Fruit fly (Drosophila melanogaster) whole organism, embryonic: ENCODE data around the gene STUB1.

Experiments
- Asciz ChIP-seq: fragments of 200-800 bp; sonication (Bioruptor generic); optimal IDR thresholded peaks from 2 replicates; lab custom pipeline; 2017; ENCODE audit warnings: missing biosample characterization, mild to moderate bottlenecking, missing genetic modification characterization, missing genetic modification reagents
- Awh ChIP-seq: fragments of 200-800 bp; sonication (Bioruptor generic); IDR thresholded peaks from 2 replicates; pipeline ENCODE4, ENCODE4 v1.3.6; 2022; ENCODE audit warnings: missing biosample characterization, missing genetic modification characterization
- CG10979 ChIP-seq: fragments of 200-800 bp; sonication (Bioruptor generic); optimal IDR thresholded peaks from 2 replicates; lab custom pipeline; 2018; ENCODE audit warnings: missing biosample characterization, mild to moderate bottlenecking, missing genetic modification characterization, moderate library complexity
- CG11560 ChIP-seq: fragments of 200-800 bp; sonication (Bioruptor generic); IDR thresholded peaks from 3 replicates; pipeline ENCODE4 v1.3.6; 2022; ENCODE audit warnings: missing biosample characterization, missing genetic modification characterization
- CG12104 ChIP-seq: fragments of 200-800 bp; sonication (Bioruptor generic); optimal IDR thresholded peaks from 3 replicates; lab custom pipeline; 2016; ENCODE audit warnings: missing biosample characterization, missing genetic modification characterization
- CG1233 ChIP-seq: fragments of 200-800 bp; sonication (Bioruptor generic); optimal IDR thresholded peaks from 4 replicates; lab custom pipeline; 2018; ENCODE audit warnings: missing biosample characterization, mild to moderate bottlenecking, missing genetic modification characterization
- CG12391 ChIP-seq: fragments of 200-800 bp; sonication (Bioruptor generic); optimal IDR thresholded peaks from 3 replicates; lab custom pipeline; 2018; ENCODE audit warnings: missing biosample characterization, mild to moderate bottlenecking, missing genetic modification characterization, moderate library complexity
- CG13624 ChIP-seq: fragments of 200-800 bp; sonication (Bioruptor generic); optimal IDR thresholded peaks from 2 replicates; lab custom pipeline; 2016; ENCODE audit warnings: missing biosample characterization, missing genetic modification characterization
- CG13894 ChIP-seq: fragments of 200-800 bp; sonication (Bioruptor generic); optimal IDR thresholded peaks from 3 replicates; lab custom pipeline; 2018; ENCODE audit warnings: missing biosample characterization, mild to moderate bottlenecking, missing genetic modification characterization, moderate library complexity
- CG16815 ChIP-seq: fragments of 200-800 bp; sonication (Bioruptor generic); optimal IDR thresholded peaks from 3 replicates; lab custom pipeline; 2017; ENCODE audit warnings: missing biosample characterization, mild to moderate bottlenecking, missing genetic modification characterization
- CG17829 ChIP-seq: fragments of 200-800 bp; optimal IDR thresholded peaks from 2 replicates; lab custom pipeline; 2019; ENCODE audit warnings: missing biosample characterization, mild to moderate bottlenecking, missing genetic modification characterization, moderate library complexity
- CG18764 ChIP-seq: fragments of 200-800 bp; sonication (Bioruptor generic); optimal IDR thresholded peaks from 3 replicates; lab custom pipeline; 2016; ENCODE audit warnings: missing biosample characterization, missing genetic modification characterization
- CG2120 ChIP-seq: fragments of 200-800 bp; sonication (Bioruptor generic); optimal IDR thresholded peaks from 3 replicates; lab custom pipeline; 2016; ENCODE audit warnings: missing biosample characterization, missing genetic modification characterization
- CG4730 ChIP-seq: fragments of 200-800 bp; sonication (Bioruptor generic); IDR thresholded peaks from 2 replicates; pipeline ENCODE4 v1.3.6; 2022; ENCODE audit warnings: missing biosample characterization, missing genetic modification characterization
- CG8089 ChIP-seq: fragments of 200-800 bp; sonication (Bioruptor generic); optimal IDR thresholded peaks from 3 replicates; lab custom pipeline; 2016; ENCODE audit warnings: missing biosample characterization, missing genetic modification characterization
- CG8290 ChIP-seq, 3 experiments: fragments of 200-800 bp; sonication (Bioruptor generic); optimal IDR thresholded peaks; 2 replicates each; lab custom pipeline; 2016 to 2019; ENCODE audit warnings: missing biosample characterization in 3 of 3, missing genetic modification characterization in 3 of 3, mild to moderate bottlenecking in 2 of 3, moderate library complexity in 1 of 3
- Camta ChIP-seq: fragments of 200-800 bp; sonication (Bioruptor generic); optimal IDR thresholded peaks from 2 replicates; lab custom pipeline; 2016; ENCODE audit warnings: missing biosample characterization, missing genetic modification characterization
- Dad ChIP-seq: fragments of 200-800 bp; sonication (Bioruptor generic); optimal IDR thresholded peaks from 3 replicates; lab custom pipeline; 2016; ENCODE audit warnings: missing biosample characterization, missing genetic modification characterization
- ERR ChIP-seq: fragments of 200-800 bp; sonication (Bioruptor generic); optimal IDR thresholded peaks from 2 replicates; lab custom pipeline; 2016; ENCODE audit warnings: missing biosample characterization, missing genetic modification characterization
- Hand ChIP-seq: fragments of 200-800 bp; sonication (Bioruptor generic); optimal IDR thresholded peaks from 2 replicates; lab custom pipeline; 2017; ENCODE audit warnings: mild to moderate bottlenecking, missing biosample characterization, missing genetic modification reagents, missing genetic modification characterization
- Hr78 ChIP-seq, 2 experiments: fragments of 200-800 bp in 1 of 2; fragments of >200 bp in 1 of 2; sonication (Bioruptor generic) in 1 of 2; optimal IDR thresholded peaks; 2 replicates each; lab custom pipeline; 2017 to 2019; ENCODE audit warnings: missing biosample characterization in 2 of 2, missing genetic modification characterization in 2 of 2, mild to moderate bottlenecking in 1 of 2, moderate library complexity in 1 of 2
- Mes4 ChIP-seq: fragments of 200-800 bp; sonication (Bioruptor generic); optimal IDR thresholded peaks from 2 replicates; lab custom pipeline; 2016; ENCODE audit warnings: missing biosample characterization, missing genetic modification characterization
- Nf-YA ChIP-seq: fragments of 200-800 bp; sonication (Bioruptor generic); IDR thresholded peaks from 2 replicates; pipeline ENCODE4 v1.3.6; 2022; ENCODE audit warnings: missing biosample characterization, missing genetic modification characterization
- Oli ChIP-seq: fragments of 200-800 bp; sonication (Bioruptor generic); optimal IDR thresholded peaks from 2 replicates; lab custom pipeline; 2018; ENCODE audit warnings: missing biosample characterization, mild to moderate bottlenecking, missing genetic modification characterization, moderate library complexity
- Ravus ChIP-seq: fragments of 200-800 bp; sonication (Bioruptor generic); IDR thresholded peaks from 2 replicates; pipeline ENCODE4 v1.3.6; 2022; ENCODE audit warnings: missing biosample characterization, missing genetic modification characterization
- Rx ChIP-seq: fragments of 200-800 bp; sonication (Bioruptor generic); IDR thresholded peaks from 2 replicates; pipeline ENCODE4 v1.3.6; 2022; ENCODE audit warnings: missing biosample characterization, missing genetic modification characterization
- Side ChIP-seq: fragments of 200-800 bp; sonication (Bioruptor generic); optimal IDR thresholded peaks from 2 replicates; lab custom pipeline; 2016; ENCODE audit warnings: missing biosample characterization, missing genetic modification characterization
- ap ChIP-seq: fragments of 200-800 bp; sonication (Bioruptor generic); IDR thresholded peaks from 2 replicates; pipeline ENCODE4 v1.3.6; 2022; ENCODE audit warnings: missing biosample characterization, missing genetic modification characterization
- bbx ChIP-seq: fragments of 200-800 bp; sonication (Bioruptor generic); IDR thresholded peaks from 2 replicates; pipeline ENCODE4 v1.3.6; 2022; ENCODE audit warnings: missing biosample characterization, missing genetic modification characterization; ENCODE audit not compliant: partially characterized antibody
- br ChIP-seq: fragments of >200 bp; optimal IDR thresholded peaks from 2 replicates; lab custom pipeline; 2017
- cato ChIP-seq: fragments of 200-800 bp; sonication (Bioruptor generic); optimal IDR thresholded peaks from 2 replicates; lab custom pipeline; 2016; ENCODE audit warnings: missing biosample characterization, missing genetic modification characterization, borderline replicate concordance
- croc ChIP-seq: fragments of 200-800 bp; sonication (Bioruptor generic); conservative IDR thresholded peaks from 3 replicates; pipeline ENCODE4 v1.3.6; 2022; ENCODE audit warnings: missing biosample characterization, missing genetic modification characterization
- en ChIP-seq: fragments of 200-800 bp; sonication (Bioruptor generic); optimal IDR thresholded peaks from 2 replicates; lab custom pipeline; 2016; ENCODE audit warnings: missing biosample characterization, missing genetic modification characterization
- esg ChIP-seq: fragments of 200-800 bp; sonication (Bioruptor generic); conservative IDR thresholded peaks from 2 replicates; pipeline ENCODE4 v1.3.6; 2022; ENCODE audit warnings: missing biosample characterization, missing genetic modification characterization
- exex ChIP-seq: fragments of 200-800 bp; sonication (Bioruptor generic); optimal IDR thresholded peaks from 4 replicates; lab custom pipeline; 2018; ENCODE audit warnings: missing biosample characterization, mild to moderate bottlenecking, missing genetic modification characterization, moderate library complexity
- gsb-n ChIP-seq: fragments of 200-800 bp; sonication (Bioruptor generic); optimal IDR thresholded peaks from 3 replicates; lab custom pipeline; 2018; ENCODE audit warnings: missing biosample characterization, mild to moderate bottlenecking, missing genetic modification characterization
- ham ChIP-seq: fragments of 200-800 bp; sonication (Bioruptor generic); IDR thresholded peaks from 2 replicates; pipeline ENCODE4 v1.3.6; 2022; ENCODE audit warnings: missing biosample characterization, missing genetic modification characterization
- hth ChIP-seq: fragments of >200 bp; optimal IDR thresholded peaks from 2 replicates; lab custom pipeline; 2017; ENCODE audit warnings: inconsistent platforms
- nerfin-1 ChIP-seq: fragments of 200-800 bp; sonication (Bioruptor generic); optimal IDR thresholded peaks from 3 replicates; lab custom pipeline; 2019; ENCODE audit warnings: missing biosample characterization, mild to moderate bottlenecking, missing genetic modification characterization, moderate library complexity
- oc ChIP-seq: fragments of 200-800 bp; sonication (Bioruptor generic); optimal IDR thresholded peaks from 2 replicates; lab custom pipeline; 2018; ENCODE audit warnings: missing biosample characterization, mild to moderate bottlenecking, missing genetic modification characterization, moderate library complexity
- pan ChIP-seq, 4 experiments: fragments of >200 bp in 3 of 4; fragments of 200-800 bp in 1 of 4; sonication (Bioruptor generic) in 1 of 4; optimal IDR thresholded peaks in 3 of 4; IDR thresholded peaks in 1 of 4; 2 replicates each; pipeline versions ENCODE4 v1.3.6 to Lab custom; 2017 to 2022; ENCODE audit warnings: missing biosample characterization in 2 of 4, missing genetic modification characterization in 2 of 4, mixed read lengths in 1 of 4
- prd ChIP-seq, 3 experiments: fragments of >200 bp in 2 of 3; fragments of 200-800 bp in 1 of 3; sonication (Bioruptor generic) in 1 of 3; optimal IDR thresholded peaks in 2 of 3; IDR thresholded peaks in 1 of 3; 2 replicates in 2 of 3; 3 replicates in 1 of 3; pipeline versions ENCODE4 v1.3.6 to Lab custom; 2017 to 2022; ENCODE audit warnings: missing biosample characterization in 1 of 3, missing genetic modification characterization in 1 of 3
- ranshi ChIP-seq: fragments of 200-800 bp; sonication (Bioruptor generic); IDR thresholded peaks from 2 replicates; pipeline ENCODE4 v1.3.6; 2022; ENCODE audit warnings: missing biosample characterization, missing genetic modification characterization
- sens-2 ChIP-seq: fragments of 200-800 bp; sonication (Bioruptor generic); IDR thresholded peaks from 2 replicates; pipeline ENCODE4 v1.3.6; 2022; ENCODE audit warnings: missing biosample characterization, missing genetic modification characterization
- sna ChIP-seq: fragments of 200-800 bp; sonication (Bioruptor generic); IDR thresholded peaks from 2 replicates; pipeline ENCODE4 v1.3.6; 2022; ENCODE audit warnings: missing biosample characterization, missing genetic modification characterization; ENCODE audit not compliant: partially characterized antibody
- sob ChIP-seq: fragments of 200-800 bp; sonication (Bioruptor generic); IDR thresholded peaks from 2 replicates; pipeline ENCODE4 v1.3.6; 2022; ENCODE audit warnings: missing biosample characterization, missing genetic modification characterization
- sr ChIP-seq: fragments of 200-800 bp; sonication (Bioruptor generic); IDR thresholded peaks from 3 replicates; pipeline ENCODE4 v1.3.6; 2022; ENCODE audit warnings: missing biosample characterization, missing genetic modification characterization
- trh ChIP-seq: fragments of 200-800 bp; sonication (Bioruptor generic); optimal IDR thresholded peaks from 2 replicates; lab custom pipeline; 2016; ENCODE audit warnings: missing biosample characterization, missing genetic modification characterization
- twi ChIP-seq: fragments of 200-800 bp; optimal IDR thresholded peaks from 2 replicates; lab custom pipeline; 2019; ENCODE audit warnings: missing biosample characterization, mild to moderate bottlenecking, missing genetic modification characterization, moderate library complexity

The STUB1 gene

dm6 chr2L:10395642-10396487, 41.5 kb upstream of the STUB1 start, which contains the start of gene Mdh1 (continued):
- TF ChIP-seq pan (optimal IDR thresholded peaks at IDR 0.05; lab: Kevin White, UChicago) (no peak), pan (GFP tag; optimal IDR thresholded peaks at IDR 0.05 in 1 of 2, IDR thresholded peaks at IDR 0.05 in 1 of 2) (no peak), CG1233 (no peak), nerfin-1 (tag; lab: Kevin White, UChicago) (no peak), Nf-YA (no peak), cato (GFP tag; lab: Kevin White, UChicago) (no peak), Side (GFP tag; lab: Kevin White, UChicago) (no peak), trh (GFP tag; lab: Kevin White, UChicago) (no peak), gsb-n (tag; lab: Kevin White, UChicago) (no peak), ap (GFP tag; lab: Robert Waterston, UW) (no peak), CG11560 (tag; lab: Robert Waterston, UW) (peak; percentile 97), ERR (GFP tag; lab: Kevin White, UChicago) (peak; percentile 91), Oli (no peak), Dad (GFP tag; lab: Kevin White, UChicago) (no peak), twi (tag; lab: Kevin White, UChicago) (no peak), sr (GFP tag; lab: Robert Waterston, UW) (no peak), CG8089 (GFP tag; lab: Kevin White, UChicago) (no peak), CG4730 (GFP tag; lab: Robert Waterston, UW) (no peak), CG18764 (GFP tag; lab: Kevin White, UChicago) (no peak), CG13894 (tag; lab: Kevin White, UChicago) (no peak), en (GFP tag; lab: Kevin White, UChicago) (no peak), sna (GFP tag; lab: Robert Waterston, UW) (no peak), CG12104 (GFP tag; lab: Kevin White, UChicago) (no peak), Mes4 (GFP tag; lab: Kevin White, UChicago) (no peak), oc (tag; lab: Kevin White, UChicago) (no peak), Hr78 (GFP tag; optimal IDR thresholded peaks at IDR 0.05; lab: Kevin White, UChicago) (no peak), sens-2 (GFP tag; lab: Robert Waterston, UW) (no peak), esg (GFP tag; lab: Robert Waterston, UW) (no peak), CG10979 (tag; lab: Kevin White, UChicago) (no peak), hth (lab: Kevin White, UChicago) (no peak), Asciz (no peak), exex (peak; percentile 19), croc (GFP tag; lab: Robert Waterston, UW) (no peak), CG17829 (tag; lab: Kevin White, UChicago) (no peak), CG16815 (no peak), CG12391 (tag; lab: Kevin White, UChicago) (peak; percentile 40), Camta (GFP tag; lab: Kevin White, UChicago) (no peak), bbx (GFP tag; lab: Robert Waterston, UW) (peak; percentile 34; the same call in 1 of the 2 replicates), CG13624 (GFP tag; lab: Kevin White, UChicago) (no peak), br (no peak), prd (optimal IDR thresholded peaks at IDR 0.05; lab: Kevin White, UChicago) (no peak), prd (GFP tag; IDR thresholded peaks at IDR 0.05; lab: Robert Waterston, UW) (no peak), sob (no peak), ranshi (GFP tag; lab: Robert Waterston, UW) (no peak), CG2120 (GFP tag; lab: Kevin White, UChicago) (no peak), Hand (GFP tag; lab: Kevin White, UChicago) (no peak), Ravus (GFP tag; lab: Robert Waterston, UW) (no peak), Awh (GFP tag; lab: Robert Waterston, UW) (no peak), CG8290 (GFP tag; optimal IDR thresholded peaks at IDR 0.05; lab: Kevin White, UChicago) (no peak), CG8290 (tag; optimal IDR thresholded peaks at IDR 0.05; lab: Kevin White, UChicago) (no peak), Rx (GFP tag; lab: Robert Waterston, UW) (no peak), ham (no peak)
